Fruit fly (Drosophila melanogaster) whole organism, embryonic: ENCODE results near the gene CG15642.

Source experiments
- Awh ChIP-seq: fragments of 200-800 bp; sonication (Bioruptor generic); IDR thresholded peaks from 2 replicates; pipeline ENCODE4, ENCODE4 v1.3.6; 2022; ENCODE audit warnings: missing biosample characterization, missing genetic modification characterization
- B-H1 ChIP-seq: fragments of 200-800 bp; sonication (Bioruptor generic); IDR thresholded peaks from 3 replicates; pipeline ENCODE4 v1.3.6; 2022; ENCODE audit warnings: missing biosample characterization, missing genetic modification characterization
- Bdp1 ChIP-seq: fragments of 200-800 bp; sonication (Bioruptor generic); optimal IDR thresholded peaks from 3 replicates; lab custom pipeline; 2016; ENCODE audit warnings: missing biosample characterization, missing genetic modification characterization
- Bgb ChIP-seq: fragments of 200-800 bp; sonication (Bioruptor generic); IDR thresholded peaks from 2 replicates; pipeline ENCODE4 v1.3.6; 2022; ENCODE audit warnings: missing biosample characterization, missing genetic modification characterization; ENCODE audit not compliant: partially characterized antibody
- CG10274 ChIP-seq: fragments of 200-800 bp; sonication (Bioruptor generic); optimal IDR thresholded peaks from 3 replicates; lab custom pipeline; 2017; ENCODE audit warnings: missing biosample characterization, mild to moderate bottlenecking, missing genetic modification characterization
- CG10321 ChIP-seq: fragments of 200-800 bp; sonication (Bioruptor generic); IDR thresholded peaks from 2 replicates; pipeline ENCODE4 v1.3.6; 2022; ENCODE audit warnings: missing biosample characterization, missing genetic modification characterization
- CG14050 ChIP-seq: fragments of 200-800 bp; sonication (Bioruptor generic); IDR thresholded peaks from 3 replicates; pipeline ENCODE4 v1.3.6; 2022; ENCODE audit warnings: missing biosample characterization, missing genetic modification characterization
- CG15011 ChIP-seq: fragments of 200-800 bp; sonication (Bioruptor generic); optimal IDR thresholded peaks from 3 replicates; lab custom pipeline; 2018; ENCODE audit warnings: missing biosample characterization, mild to moderate bottlenecking, missing genetic modification characterization
- CG43689 ChIP-seq: fragments of 200-800 bp; sonication (Bioruptor generic); IDR thresholded peaks from 2 replicates; pipeline ENCODE4 v1.3.6; 2022; ENCODE audit warnings: missing biosample characterization, missing genetic modification characterization
- CG4424 ChIP-seq: fragments of 200-800 bp; sonication (Bioruptor generic); optimal IDR thresholded peaks from 3 replicates; lab custom pipeline; 2016; ENCODE audit warnings: missing biosample characterization, missing genetic modification characterization
- CG4854 ChIP-seq: fragments of 200-800 bp; sonication (Bioruptor generic); optimal IDR thresholded peaks from 2 replicates; lab custom pipeline; 2016; ENCODE audit warnings: missing biosample characterization, missing genetic modification characterization, inconsistent platforms
- CG6175 ChIP-seq: fragments of 200-800 bp; sonication (Bioruptor generic); IDR thresholded peaks from 3 replicates; pipeline ENCODE4 v1.3.6; 2022; ENCODE audit warnings: missing biosample characterization, missing genetic modification characterization
- CG6654 ChIP-seq: fragments of 200-800 bp; sonication (Bioruptor generic); optimal IDR thresholded peaks from 2 replicates; lab custom pipeline; 2017; ENCODE audit warnings: missing biosample characterization, mild to moderate bottlenecking, missing genetic modification characterization
- CG6683 ChIP-seq: fragments of 200-800 bp; sonication (Bioruptor generic); optimal IDR thresholded peaks from 2 replicates; lab custom pipeline; 2017; ENCODE audit warnings: missing biosample characterization, mild to moderate bottlenecking, missing genetic modification characterization, missing genetic modification reagents
- CG6791 ChIP-seq: fragments of 200-800 bp; sonication (Bioruptor generic); IDR thresholded peaks from 3 replicates; pipeline ENCODE4 v1.3.6; 2022; ENCODE audit warnings: missing biosample characterization, missing genetic modification characterization; ENCODE audit not compliant: partially characterized antibody
- CG6854 ChIP-seq: fragments of 200-800 bp; sonication (Bioruptor generic); optimal IDR thresholded peaks from 3 replicates; lab custom pipeline; 2017; ENCODE audit warnings: missing biosample characterization, mild to moderate bottlenecking, missing genetic modification characterization
- CG8290 ChIP-seq, 3 experiments: fragments of 200-800 bp; sonication (Bioruptor generic); optimal IDR thresholded peaks; 2 replicates each; lab custom pipeline; 2016 to 2019; ENCODE audit warnings: missing biosample characterization in 3 of 3, missing genetic modification characterization in 3 of 3, mild to moderate bottlenecking in 2 of 3, moderate library complexity in 1 of 3
- CG8944 ChIP-seq: fragments of 200-800 bp; sonication (Bioruptor generic); optimal IDR thresholded peaks from 3 replicates; lab custom pipeline; 2016; ENCODE audit warnings: missing biosample characterization, missing genetic modification characterization
- CG9727 ChIP-seq: fragments of 200-800 bp; sonication (Bioruptor generic); optimal IDR thresholded peaks from 3 replicates; lab custom pipeline; 2017; ENCODE audit warnings: missing biosample characterization, mild to moderate bottlenecking, missing genetic modification characterization
- CG9932 ChIP-seq: fragments of 200-800 bp; sonication (Bioruptor generic); IDR thresholded peaks from 2 replicates; pipeline ENCODE4 v1.3.6; 2022; ENCODE audit warnings: missing biosample characterization, missing genetic modification characterization
- Dref ChIP-seq: fragments of 200-800 bp; sonication (Bioruptor generic); IDR thresholded peaks from 2 replicates; pipeline ENCODE4 v1.3.6; 2022; ENCODE audit warnings: missing biosample characterization, missing genetic modification characterization
- Gsc ChIP-seq: fragments of 200-800 bp; sonication (Bioruptor generic); IDR thresholded peaks from 2 replicates; pipeline ENCODE4 v1.3.6; 2022; ENCODE audit warnings: missing biosample characterization, missing genetic modification characterization
- Hmr ChIP-seq: fragments of 200-800 bp; sonication (Bioruptor generic); optimal IDR thresholded peaks from 3 replicates; lab custom pipeline; 2017; ENCODE audit warnings: mild to moderate bottlenecking, missing biosample characterization, missing genetic modification reagents, missing genetic modification characterization
- Hsf ChIP-seq: fragments of 200-800 bp; sonication (Bioruptor generic); optimal IDR thresholded peaks from 3 replicates; lab custom pipeline; 2016; ENCODE audit warnings: missing biosample characterization, missing genetic modification characterization
- Mad ChIP-seq: fragments of 200-800 bp; sonication (Bioruptor generic); optimal IDR thresholded peaks from 2 replicates; lab custom pipeline; 2016; ENCODE audit warnings: missing biosample characterization, missing genetic modification characterization
- Med ChIP-seq: fragments of 200-800 bp; sonication (Bioruptor generic); peaks from one replicate; lab custom pipeline; 2016; ENCODE audit warnings: missing biosample characterization, missing genetic modification characterization, mild to moderate bottlenecking, inconsistent platforms, moderate library complexity
- Oli ChIP-seq: fragments of 200-800 bp; sonication (Bioruptor generic); optimal IDR thresholded peaks from 2 replicates; lab custom pipeline; 2018; ENCODE audit warnings: missing biosample characterization, mild to moderate bottlenecking, missing genetic modification characterization, moderate library complexity
- Side ChIP-seq: fragments of 200-800 bp; sonication (Bioruptor generic); optimal IDR thresholded peaks from 2 replicates; lab custom pipeline; 2016; ENCODE audit warnings: missing biosample characterization, missing genetic modification characterization
- Sin3A ChIP-seq: fragments of >200 bp; optimal IDR thresholded peaks from 2 replicates; lab custom pipeline; 2018
- Sox102F ChIP-seq: fragments of 200-800 bp; sonication (Bioruptor generic); optimal IDR thresholded peaks from 2 replicates; lab custom pipeline; 2018; ENCODE audit warnings: missing biosample characterization, mild to moderate bottlenecking, missing genetic modification characterization, moderate library complexity
- Xbp1 ChIP-seq: fragments of 200-800 bp; sonication (Bioruptor generic); optimal IDR thresholded peaks from 3 replicates; lab custom pipeline; 2016; ENCODE audit warnings: missing biosample characterization, mild to moderate bottlenecking, missing genetic modification characterization
- amos ChIP-seq: fragments of 200-800 bp; sonication (Bioruptor generic); IDR thresholded peaks from 2 replicates; pipeline ENCODE4 v1.3.6; 2022; ENCODE audit warnings: missing biosample characterization, missing genetic modification characterization; ENCODE audit not compliant: partially characterized antibody
- aop ChIP-seq: fragments of 200-800 bp; sonication (Bioruptor generic); IDR thresholded peaks from 2 replicates; pipeline ENCODE4 v1.3.6; 2022; ENCODE audit warnings: missing biosample characterization, missing genetic modification characterization
- ara ChIP-seq: fragments of 200-800 bp; sonication (Bioruptor generic); IDR thresholded peaks from 2 replicates; pipeline ENCODE4 v1.3.6; 2022; ENCODE audit warnings: missing biosample characterization, missing genetic modification characterization
- ato ChIP-seq: fragments of 200-800 bp; sonication (Bioruptor generic); IDR thresholded peaks from 2 replicates; pipeline ENCODE4 v1.3.6; 2022; ENCODE audit warnings: missing biosample characterization, missing genetic modification characterization; ENCODE audit not compliant: partially characterized antibody
- br ChIP-seq: fragments of >200 bp; optimal IDR thresholded peaks from 2 replicates; lab custom pipeline; 2017
- danr ChIP-seq: fragments of 200-800 bp; sonication (Bioruptor generic); IDR thresholded peaks from 2 replicates; pipeline ENCODE4 v1.3.6; 2022; ENCODE audit warnings: missing biosample characterization, missing genetic modification characterization
- dmrt11E ChIP-seq: fragments of 200-800 bp; sonication (Bioruptor generic); optimal IDR thresholded peaks from 3 replicates; lab custom pipeline; 2018; ENCODE audit warnings: missing biosample characterization, mild to moderate bottlenecking, missing genetic modification characterization, moderate library complexity
- en ChIP-seq: fragments of 200-800 bp; sonication (Bioruptor generic); optimal IDR thresholded peaks from 2 replicates; lab custom pipeline; 2016; ENCODE audit warnings: missing biosample characterization, missing genetic modification characterization
- esg ChIP-seq: fragments of 200-800 bp; sonication (Bioruptor generic); conservative IDR thresholded peaks from 2 replicates; pipeline ENCODE4 v1.3.6; 2022; ENCODE audit warnings: missing biosample characterization, missing genetic modification characterization
- inv ChIP-seq: fragments of 200-800 bp; sonication (Bioruptor generic); IDR thresholded peaks from 2 replicates; pipeline ENCODE4 v1.3.6; 2022; ENCODE audit warnings: missing biosample characterization, missing genetic modification characterization; ENCODE audit not compliant: partially characterized antibody
- knrl ChIP-seq: fragments of 200-800 bp; sonication (Bioruptor generic); IDR thresholded peaks from 3 replicates; pipeline ENCODE4 v1.3.6; 2022; ENCODE audit warnings: missing biosample characterization, missing genetic modification characterization; ENCODE audit not compliant: partially characterized antibody
- lab ChIP-seq: fragments of 200-800 bp; sonication (Bioruptor generic); optimal IDR thresholded peaks from 3 replicates; lab custom pipeline; 2017; ENCODE audit warnings: missing biosample characterization, missing genetic modification characterization, mild to moderate bottlenecking, moderate library complexity, missing genetic modification reagents
- repo ChIP-seq: fragments of 200-800 bp; sonication (Bioruptor generic); optimal IDR thresholded peaks from 2 replicates; lab custom pipeline; 2016; ENCODE audit warnings: missing biosample characterization, missing genetic modification characterization
- salm ChIP-seq: fragments of 200-800 bp; sonication (Bioruptor generic); optimal IDR thresholded peaks from 2 replicates; lab custom pipeline; 2018; ENCODE audit warnings: missing biosample characterization, mild to moderate bottlenecking, missing genetic modification characterization
- sc ChIP-seq, 3 experiments: fragments of >200 bp in 2 of 3; fragments of 200-800 bp in 1 of 3; sonication (Bioruptor generic) in 1 of 3; optimal IDR thresholded peaks; 2 replicates in 2 of 3; 3 replicates in 1 of 3; lab custom pipeline; 2017; ENCODE audit warnings: mild to moderate bottlenecking in 1 of 3, missing biosample characterization in 1 of 3, missing genetic modification characterization in 1 of 3, missing genetic modification reagents in 1 of 3
- slbo ChIP-seq: fragments of 200-800 bp; sonication (Bioruptor generic); IDR thresholded peaks from 2 replicates; pipeline ENCODE4 v1.3.6; 2022; ENCODE audit warnings: missing biosample characterization, missing genetic modification characterization
- tgo ChIP-seq: fragments of 200-800 bp; sonication (Bioruptor generic); IDR thresholded peaks from 3 replicates; pipeline ENCODE4 v1.3.6; 2022; ENCODE audit warnings: missing biosample characterization, missing genetic modification characterization
- usp ChIP-seq: fragments of >200 bp; optimal IDR thresholded peaks from 2 replicates; lab custom pipeline; 2017; ENCODE audit warnings: missing biosample characterization, missing genetic modification characterization
- zfh1 ChIP-seq: fragments of 200-800 bp; sonication (Bioruptor generic); IDR thresholded peaks from 3 replicates; pipeline ENCODE4 v1.3.6; 2022; ENCODE audit warnings: missing biosample characterization, missing genetic modification characterization

CG15642 gene

DNA sequence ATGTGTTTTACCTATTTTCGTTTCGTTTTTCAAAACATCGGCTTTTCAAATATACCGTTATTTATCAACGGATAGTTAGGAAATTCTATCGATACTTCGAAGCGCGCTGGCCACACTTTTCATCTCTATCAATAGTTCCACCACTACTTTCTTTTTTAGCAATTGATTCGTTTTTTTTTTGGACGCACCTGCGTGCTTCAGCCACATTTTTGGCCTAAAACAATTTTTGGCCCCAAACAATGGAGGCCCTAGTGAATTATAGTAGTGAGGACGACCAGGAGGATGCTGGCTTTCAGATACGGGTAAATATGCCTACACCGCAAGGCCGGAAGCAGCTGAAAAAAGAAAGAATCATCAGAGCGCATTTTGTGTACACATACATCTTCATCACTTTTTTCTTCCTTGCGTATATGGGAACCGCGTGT is 14.7 kb upstream of the CG15642 start, which contains the start of gene CG6340 (continued):
- no peak for TF ChIP-seq esg

- TF ChIP-seq Gsc, result no peak
- no peak for TF ChIP-seq aop (GFP tag; lab: Robert Waterston, UW)
- no peak for TF ChIP-seq ato (GFP tag; lab: Robert Waterston, UW)
- no peak for TF ChIP-seq usp (GFP tag; lab: Kevin White, UChicago)
- no peak for TF ChIP-seq CG14050 (GFP tag; lab: Robert Waterston, UW)
- peak; percentile 26; the same call in 1 of the 2 replicates for TF ChIP-seq Dref
- no peak for TF ChIP-seq ara
- no peak for TF ChIP-seq CG10321 (GFP tag; lab: Robert Waterston, UW)
- TF ChIP-seq Side (GFP tag; lab: Kevin White, UChicago), result no peak
- TF ChIP-seq sc (optimal IDR thresholded peaks at IDR 0.05; lab: Kevin White, UChicago), result no peak
- no peak for TF ChIP-seq sc (GFP tag; optimal IDR thresholded peaks at IDR 0.05; lab: Kevin White, UChicago)
- TF ChIP-seq B-H1, result no peak
- TF ChIP-seq CG10274 (GFP tag; lab: Kevin White, UChicago), result no peak
- no peak for TF ChIP-seq CG6175
- TF ChIP-seq CG6854 (GFP tag; lab: Kevin White, UChicago), result no peak
- TF ChIP-seq CG9932 (GFP tag; lab: Robert Waterston, UW), result no peak
- no peak for TF ChIP-seq Mad
- 0 out of 3 replicates have a peak, but pooled peaks have one; percentile 4 for TF ChIP-seq tgo (GFP tag; lab: Robert Waterston, UW)
- no peak for TF ChIP-seq en
- TF ChIP-seq Hmr (GFP tag; lab: Kevin White, UChicago), result no peak
- peak; percentile 11; the same call in 1 of the 2 replicates for TF ChIP-seq amos (GFP tag; lab: Robert Waterston, UW)
- no peak for TF ChIP-seq CG9727
- TF ChIP-seq zfh1 (GFP tag; lab: Robert Waterston, UW), result no peak
- TF ChIP-seq dmrt11E, result no peak
- peak; percentile 2 for TF ChIP-seq Sin3A
- no peak for TF ChIP-seq CG8290 (GFP tag; optimal IDR thresholded peaks at IDR 0.05; lab: Kevin White, UChicago)
- no peak for TF ChIP-seq CG8290 (tag; optimal IDR thresholded peaks at IDR 0.05; lab: Kevin White, UChicago)
- TF ChIP-seq Med (GFP tag; lab: Kevin White, UChicago), result peak; percentile 5
- TF ChIP-seq salm (tag; lab: Kevin White, UChicago), result no peak
- no peak for TF ChIP-seq CG6791 (GFP tag; lab: Robert Waterston, UW)
- TF ChIP-seq repo (GFP tag; lab: Kevin White, UChicago), result no peak
- 0 out of 2 replicates have a peak, but pooled peaks have one; percentile 0 for TF ChIP-seq danr (GFP tag; lab: Robert Waterston, UW)
These were observed 8.2 kb upstream of the CG15642 start, which contains the start of gene CG6324 for dm6 chrX:15475791-15476190. Gene CG6324, plus strand, starts transcription at chrX:15476091.

DNA sequence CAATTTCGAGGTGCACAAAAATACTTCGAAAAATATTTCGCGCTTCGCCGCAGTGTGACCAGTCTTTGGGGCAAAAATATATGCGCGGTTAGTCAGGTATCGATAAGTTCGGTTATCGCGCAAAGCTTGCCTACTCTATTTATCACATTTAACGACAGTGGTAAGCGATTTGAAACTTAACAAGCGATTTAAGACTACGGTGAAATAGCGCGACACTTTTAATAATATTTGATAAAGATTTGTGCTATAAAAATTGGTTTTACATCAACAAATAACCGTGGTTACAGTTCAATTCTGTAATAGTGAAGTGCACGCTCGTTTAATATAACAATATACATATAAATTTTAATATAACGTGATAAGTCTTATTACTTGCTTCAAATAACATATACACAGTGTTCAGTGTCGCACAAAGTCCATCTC is 7.8 kb upstream of the CG15642 start, which contains the start of gene mh:
TSS of gene mh (minus strand) at position 34 of the 423 bp plus-strand sequence.
- no peak for TF ChIP-seq Awh
- TF ChIP-seq slbo (GFP tag; lab: Robert Waterston, UW), result peak; percentile 48
- peak; percentile 9 for TF ChIP-seq Oli
- no peak for TF ChIP-seq CG15011 (GFP tag; lab: Kevin White, UChicago)
- TF ChIP-seq CG8944, result no peak
- TF ChIP-seq Bdp1 (GFP tag; lab: Kevin White, UChicago), result no peak
- TF ChIP-seq Sox102F (GFP tag; lab: Kevin White, UChicago), result no peak
- TF ChIP-seq CG4424 (GFP tag; lab: Kevin White, UChicago), result peak; percentile 31
- TF ChIP-seq knrl (GFP tag; lab: Robert Waterston, UW), result peak; percentile 59
- TF ChIP-seq Hsf (GFP tag; lab: Kevin White, UChicago), result peak; percentile 30
- no peak for TF ChIP-seq salm (tag; lab: Kevin White, UChicago)
- TF ChIP-seq amos (GFP tag; lab: Robert Waterston, UW), result peak; percentile 75
- peak; percentile 42 for TF ChIP-seq Xbp1 (GFP tag; lab: Kevin White, UChicago)
- TF ChIP-seq br (lab: Kevin White, UChicago), result no peak
- no peak for TF ChIP-seq lab (GFP tag; lab: Kevin White, UChicago)
- TF ChIP-seq Bgb, result peak; percentile 60
- no peak for TF ChIP-seq CG43689 (GFP tag; lab: Robert Waterston, UW)
- TF ChIP-seq CG6654 (GFP tag; lab: Kevin White, UChicago), result no peak
- no peak for TF ChIP-seq CG6683
- TF ChIP-seq inv (GFP tag; lab: Robert Waterston, UW), result peak; percentile 50; the same call in 1 of the 2 replicates
- no peak for TF ChIP-seq CG4854 (GFP tag; lab: Kevin White, UChicago)
